Worm (Caenorhabditis elegans): ENCODE data around the gene C37C3.2.
A peak's percentile ranks its signal among the peaks of the same experiment; 100 is the strongest.

DNA sequence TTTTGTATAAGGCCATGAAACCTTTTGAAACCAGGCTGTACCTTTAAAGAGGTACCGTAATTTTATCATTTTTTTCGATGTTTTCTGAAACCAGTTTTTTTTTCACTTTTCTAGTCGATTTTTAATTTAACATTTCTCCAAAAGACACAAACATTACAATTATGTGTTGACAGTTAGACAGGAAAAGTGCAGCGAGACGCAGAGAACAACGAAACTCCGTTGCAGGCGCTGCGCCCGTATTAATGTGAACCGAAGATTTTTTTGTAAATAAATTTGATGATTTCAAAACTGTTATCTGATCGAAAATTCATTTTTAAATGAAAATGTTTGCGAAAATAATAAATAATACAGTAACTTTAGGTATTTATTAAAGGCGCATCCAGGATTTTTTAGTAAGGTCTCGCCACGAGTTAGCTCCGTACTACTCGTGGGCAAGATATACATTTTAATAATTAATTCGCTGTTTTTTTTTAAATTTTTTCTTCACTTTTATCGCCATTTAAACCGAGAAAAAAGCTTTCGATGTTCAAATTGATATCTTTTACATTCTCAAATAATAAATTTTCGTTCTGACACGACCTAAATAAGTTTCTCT is 21.2 kb downstream of the C37C3.2 start, which contains the start of gene F40A3.3:
- TF ChIP-seq him-1 (tag; optimal IDR thresholded peaks at IDR 0.05), result no peak
- no peak for TF ChIP-seq dao-5 (tag; optimal IDR thresholded peaks at IDR 0.05)
- peak; percentile 38 for TF ChIP-seq W03F9.2 (tag; optimal IDR thresholded peaks at IDR 0.05)
